Worm (Caenorhabditis elegans): ENCODE data around the gene polh-1.

ce11 chrIII:1947851-1948250 is 2.2 kb downstream of the polh-1 start:
- TF ChIP-seq dao-5 (tag; optimal IDR thresholded peaks at IDR 0.05), result no peak
- TF ChIP-seq him-1 (tag; optimal IDR thresholded peaks at IDR 0.05), result no peak

Data from whole organism, L4/young adult.